Worm (Caenorhabditis elegans): ENCODE results near the gene Y66D12A.21.

Y66D12A.21 gene

DNA sequence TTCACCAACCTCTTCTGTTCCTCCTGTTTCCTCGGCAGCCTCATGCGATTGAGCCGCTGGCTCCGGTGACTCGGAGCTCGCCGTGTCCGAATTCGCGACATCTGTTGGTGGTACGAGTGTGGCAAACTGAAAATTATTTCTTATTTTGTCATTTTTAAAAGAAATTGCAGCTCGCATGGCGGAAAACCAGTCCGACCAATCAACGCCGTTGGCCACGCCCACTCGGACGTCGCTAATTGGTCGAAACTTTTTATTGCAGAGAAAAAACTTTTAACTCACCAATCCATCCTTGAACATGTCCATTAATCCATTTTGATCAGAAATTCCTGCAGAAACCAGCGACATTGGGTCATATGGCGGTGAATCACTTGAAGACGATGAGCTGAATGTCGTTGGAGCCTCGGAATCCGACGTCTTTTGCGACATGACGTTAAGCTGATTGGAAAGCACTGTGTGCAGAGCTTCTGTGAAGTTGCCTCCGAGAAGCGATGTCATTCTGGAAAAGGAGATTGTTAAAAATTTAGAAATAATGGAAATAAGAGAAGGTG, 34.7 kb downstream of the Y66D12A.21 start, which contains the start of gene bed-2:
Gene bed-2 (minus strand): TSS at position 498 of the 548 bp plus-strand sequence.
- TF ChIP-seq lsy-2 (tag; optimal IDR thresholded peaks at IDR 0.05): no peak
- no peak for TF ChIP-seq unc-62 (GFP tag; optimal IDR thresholded peaks at IDR 0.05)
- no peak for TF ChIP-seq ztf-1 (GFP tag; conservative IDR thresholded peaks at IDR 0.05)
- TF ChIP-seq zag-1 (tag; optimal IDR thresholded peaks at IDR 0.05): no peak

DNA sequence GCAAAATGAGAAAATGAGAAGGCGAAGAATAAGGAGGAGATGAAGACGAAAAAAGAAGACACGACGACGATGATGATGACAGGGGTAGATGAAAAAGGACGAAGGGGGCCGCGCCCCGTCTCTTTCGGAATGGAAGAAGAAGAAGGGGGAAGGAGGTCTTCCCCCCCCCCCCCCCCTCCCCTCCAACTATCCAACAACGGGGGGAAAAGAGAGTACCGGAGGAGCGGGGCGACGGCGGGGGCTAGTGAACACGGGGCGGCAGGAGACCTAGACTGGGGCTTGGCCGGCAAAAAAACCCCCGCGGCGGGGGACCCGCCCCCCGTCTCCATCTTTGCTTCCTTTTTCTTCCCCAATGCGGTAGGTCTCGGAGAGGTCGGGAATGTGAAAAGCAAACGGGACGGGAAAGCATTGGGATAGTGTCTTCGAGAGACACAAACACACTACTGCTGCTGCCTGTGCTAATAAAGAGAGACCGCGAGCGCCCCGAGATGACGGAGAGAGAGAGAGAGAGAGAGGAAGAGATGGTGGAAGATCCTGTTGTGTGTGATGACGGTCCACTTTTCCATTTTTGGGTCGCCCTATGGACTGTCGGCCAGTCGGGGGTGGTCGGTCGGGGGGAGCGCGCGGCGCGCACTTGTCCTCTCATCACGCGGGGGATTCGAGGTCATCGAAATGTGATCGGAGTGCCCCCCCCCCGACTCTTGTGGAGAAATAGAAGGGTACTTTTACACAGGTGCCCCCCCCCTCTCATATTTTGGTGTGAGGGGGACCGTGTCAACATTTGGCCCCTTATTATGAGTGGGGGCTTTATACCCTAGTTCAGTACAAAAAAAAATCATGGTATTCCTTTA, 37.2 kb downstream of the Y66D12A.21 start:
- peak; percentile 19 for TF ChIP-seq nhr-129 (tag; optimal IDR thresholded peaks at IDR 0.05)
- peak; percentile 9 for TF ChIP-seq F13H6.1 (tag; optimal IDR thresholded peaks at IDR 0.05)
- TF ChIP-seq ZK546.5 (tag; optimal IDR thresholded peaks at IDR 0.05): no peak
- no peak for TF ChIP-seq alr-1 (tag; optimal IDR thresholded peaks at IDR 0.05)
- no peak for TF ChIP-seq nhr-237 (tag; optimal IDR thresholded peaks at IDR 0.05)
- no peak for TF ChIP-seq dmd-4 (tag; optimal IDR thresholded peaks at IDR 0.05)

DNA sequence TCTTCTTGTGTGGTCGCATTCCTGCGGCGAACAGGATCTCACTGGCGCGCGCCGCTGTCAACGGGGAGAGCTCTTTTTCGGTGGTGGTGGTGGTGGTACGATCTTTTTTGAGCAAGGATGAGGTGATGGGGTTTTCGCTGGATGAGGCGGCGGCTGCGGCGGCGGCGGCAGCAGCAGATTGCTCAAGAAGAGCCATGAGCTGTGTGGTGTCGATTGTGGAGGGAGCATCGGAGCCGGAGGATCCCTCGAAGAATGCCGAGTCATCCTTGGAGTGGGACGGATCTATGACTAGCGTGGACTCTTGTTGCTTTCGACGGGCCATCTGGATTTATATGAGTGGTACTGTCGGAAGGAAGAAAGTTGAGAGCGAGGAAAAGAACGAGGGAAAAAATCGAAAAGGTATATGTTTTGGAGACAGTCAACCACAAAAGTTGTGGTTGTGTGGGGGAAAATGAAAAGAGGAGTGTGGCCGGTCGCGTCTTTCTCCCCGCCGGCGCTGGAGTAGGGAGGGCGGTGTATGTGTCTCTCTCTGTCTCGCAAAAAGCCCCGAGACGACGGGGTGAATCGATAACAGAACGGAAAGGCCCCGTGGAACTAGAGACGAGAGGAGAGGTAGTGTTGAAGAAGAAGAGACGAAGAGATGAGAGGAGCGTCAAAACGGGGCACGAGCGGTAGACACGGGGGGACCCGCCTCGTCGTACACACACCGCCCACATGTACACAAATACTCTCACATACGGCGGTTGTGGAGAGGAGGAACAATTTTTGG, 38.5 kb downstream of the Y66D12A.21 start:
- no peak for TF ChIP-seq lin-13 (GFP tag; optimal IDR thresholded peaks at IDR 0.05)
- TF ChIP-seq ztf-4 (tag; optimal IDR thresholded peaks at IDR 0.05): no peak
- no peak for TF ChIP-seq nhr-21 (tag; optimal IDR thresholded peaks at IDR 0.05)
- no peak for TF ChIP-seq sem-4 (tag; optimal IDR thresholded peaks at IDR 0.05)
- no peak for TF ChIP-seq sma-3 (GFP tag; optimal IDR thresholded peaks at IDR 0.05)
- peak; percentile 7 for TF ChIP-seq nhr-129 (tag; optimal IDR thresholded peaks at IDR 0.05)

DNA sequence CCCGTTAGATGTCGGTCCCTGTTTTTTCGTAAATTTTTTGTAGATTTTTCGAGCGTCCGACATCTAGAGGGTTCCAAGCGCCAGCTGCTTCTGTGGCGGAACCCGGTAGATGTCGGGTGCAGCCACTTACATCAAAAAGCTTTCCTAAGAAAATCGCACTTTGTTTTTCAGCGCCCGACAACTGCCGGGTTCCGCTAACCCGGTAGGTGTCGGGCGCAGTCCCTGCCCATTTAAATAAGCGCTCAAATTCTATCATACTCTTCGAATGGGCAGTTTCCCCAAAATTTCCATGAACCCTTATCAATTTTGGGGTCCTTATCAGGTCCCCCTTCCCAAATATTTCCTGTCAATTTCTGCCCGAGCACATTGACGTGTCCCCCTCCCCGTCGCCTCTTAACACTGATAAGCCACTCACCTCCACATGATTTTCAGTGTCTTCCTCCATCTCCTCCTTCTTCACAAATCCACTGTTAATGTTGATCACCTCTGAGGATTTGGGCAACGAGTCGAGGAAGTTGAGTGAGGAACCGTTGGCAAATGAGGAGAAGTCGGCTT, 39.6 kb downstream of the Y66D12A.21 start:
- TF ChIP-seq crh-2 (tag; optimal IDR thresholded peaks at IDR 0.05): peak; percentile 31
- TF ChIP-seq nhr-129 (tag; optimal IDR thresholded peaks at IDR 0.05): no peak
- TF ChIP-seq gmeb-1 (tag; optimal IDR thresholded peaks at IDR 0.05): peak; percentile 17

DNA sequence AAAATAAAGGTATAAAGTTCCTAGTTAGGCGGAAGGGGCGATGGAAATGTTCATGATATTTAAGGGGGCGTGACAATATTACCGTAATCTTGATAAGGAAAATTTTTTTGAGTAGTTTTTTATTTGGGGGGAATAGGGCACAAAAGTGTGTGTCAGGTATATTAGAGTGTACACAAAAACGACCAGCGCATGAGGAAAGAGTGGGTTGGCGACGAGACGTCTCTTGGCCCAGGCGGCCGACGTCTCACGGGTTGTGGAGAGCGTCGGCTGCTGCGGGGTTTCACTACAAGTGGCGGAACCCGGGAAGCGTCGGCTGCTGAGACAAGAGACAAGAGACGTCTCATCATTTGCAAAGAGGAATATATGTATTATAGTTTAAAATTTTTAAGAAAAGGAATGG, 41.4 kb downstream of the Y66D12A.21 start:
- TF ChIP-seq nhr-10 (tag; optimal IDR thresholded peaks at IDR 0.05) (no peak), nhr-237 (tag; optimal IDR thresholded peaks at IDR 0.05) (no peak), mdl-1 (tag; optimal IDR thresholded peaks at IDR 0.05) (peak in 1 of 2 experiments; percentile 20), dmd-4 (tag; optimal IDR thresholded peaks at IDR 0.05) (no peak), crh-2 (tag; optimal IDR thresholded peaks at IDR 0.05) (peak; percentile 70), lin-13 (GFP tag; optimal IDR thresholded peaks at IDR 0.05) (peak; percentile 95), zag-1 (tag; optimal IDR thresholded peaks at IDR 0.05) (no peak), nhr-12 (tag; optimal IDR thresholded peaks at IDR 0.05) (no peak), lsy-2 (tag; optimal IDR thresholded peaks at IDR 0.05) (peak in 1 of 2 experiments; percentile 17), nhr-129 (tag; optimal IDR thresholded peaks at IDR 0.05) (no peak), sma-9 (GFP tag; optimal IDR thresholded peaks at IDR 0.05) (peak; percentile 32), sma-9 (tag; optimal IDR thresholded peaks at IDR 0.05) (no peak), ztf-11 (tag; optimal IDR thresholded peaks at IDR 0.05) (no peak), fos-1 (tag; optimal IDR thresholded peaks at IDR 0.05) (peak; percentile 60), unc-39 (tag; optimal IDR thresholded peaks at IDR 0.05) (no peak), nhr-21 (tag; optimal IDR thresholded peaks at IDR 0.05) (peak; percentile 29), aly-2 (tag; optimal IDR thresholded peaks at IDR 0.05) (no peak), ceh-16 (tag; optimal IDR thresholded peaks at IDR 0.05) (peak; percentile 43), F13H6.1 (tag; optimal IDR thresholded peaks at IDR 0.05) (peak; percentile 17), sma-3 (GFP tag; optimal IDR thresholded peaks at IDR 0.05) (peak; percentile 70), snpc-4 (tag; optimal IDR thresholded peaks at IDR 0.05) (peak; percentile 97)

DNA sequence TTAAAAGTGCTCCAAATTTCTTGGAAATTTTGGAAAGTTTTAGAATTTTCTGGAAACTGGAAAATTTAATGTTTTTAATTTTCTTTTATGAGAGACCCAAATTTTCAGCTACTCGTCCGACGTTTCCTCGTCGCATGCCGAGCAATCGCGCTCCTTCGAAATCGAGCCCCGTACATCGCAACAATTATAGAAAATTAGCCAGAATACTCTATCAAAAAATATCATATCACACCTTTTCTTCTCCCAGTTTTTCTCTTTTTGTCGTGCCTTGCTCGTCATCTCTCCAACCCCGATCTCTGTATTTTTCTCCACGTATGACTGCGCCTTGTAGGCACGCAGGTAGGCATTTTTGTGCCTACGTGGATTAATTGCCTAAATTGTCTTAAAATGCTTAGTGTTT, 42.8 kb downstream of the Y66D12A.21 start:
- TF ChIP-seq nhr-23 (tag; optimal IDR thresholded peaks at IDR 0.05) (no peak), ZK546.5 (tag; optimal IDR thresholded peaks at IDR 0.05) (no peak), snpc-4 (tag; optimal IDR thresholded peaks at IDR 0.05) (no peak), aly-2 (tag; optimal IDR thresholded peaks at IDR 0.05) (no peak), unc-55 (GFP tag; optimal IDR thresholded peaks at IDR 0.05) (no peak), ztf-4 (tag; optimal IDR thresholded peaks at IDR 0.05) (no peak), blmp-1 (tag; optimal IDR thresholded peaks at IDR 0.05; ENCODE audit: insufficient read depth) (no peak), Y55F3AM.14 (GFP tag; optimal IDR thresholded peaks at IDR 0.05) (no peak), nhr-12 (tag; optimal IDR thresholded peaks at IDR 0.05) (no peak), C34F6.9 (tag; optimal IDR thresholded peaks at IDR 0.05) (no peak), mbf-1 (tag; optimal IDR thresholded peaks at IDR 0.05) (no peak), nhr-237 (tag; optimal IDR thresholded peaks at IDR 0.05) (no peak), lsy-2 (tag; optimal IDR thresholded peaks at IDR 0.05) (no peak), R02D3.7 (tag; optimal IDR thresholded peaks at IDR 0.05) (no peak), F13H6.1 (tag; optimal IDR thresholded peaks at IDR 0.05) (no peak), nhr-11 (tag; optimal IDR thresholded peaks at IDR 0.05) (no peak), unc-62 (GFP tag; optimal IDR thresholded peaks at IDR 0.05) (no peak), nhr-10 (tag; optimal IDR thresholded peaks at IDR 0.05) (no peak), nhr-77 (tag; optimal IDR thresholded peaks at IDR 0.05) (no peak)
